Worm (Caenorhabditis elegans): ENCODE data around the gene lgg-2.

- TF ChIP-seq unc-39 (tag; optimal IDR thresholded peaks at IDR 0.05) (no peak), sem-2 (GFP tag; optimal IDR thresholded peaks at IDR 0.05) (no peak), hlh-1 (tag; optimal IDR thresholded peaks at IDR 0.05) (peak; percentile 75), nhr-76 (tag; optimal IDR thresholded peaks at IDR 0.05) (no peak), ces-1 (GFP tag; optimal IDR thresholded peaks at IDR 0.05) (peak; percentile 47)
Observed at ce11 chrIV:10935336-10935735, 367 bp downstream of the lgg-2 start.

Data from whole organism, mixed stage, embryonic.